Worm (Caenorhabditis elegans): ENCODE results near the gene F26F12.3.

F26F12.3 gene

ce11 chrV:5832799-5833198 is 12.7 kb downstream of the F26F12.3 start (continued):
- TF ChIP-seq nhr-237 (tag; optimal IDR thresholded peaks at IDR 0.05) (no peak), nhr-76 (tag; optimal IDR thresholded peaks at IDR 0.05) (no peak), mdl-1 (tag; optimal IDR thresholded peaks at IDR 0.05) (peak in 1 of 2 experiments; percentile 75), ceh-62 (tag; optimal IDR thresholded peaks at IDR 0.05) (no peak), aha-1 (tag) (peak; percentile 99), cey-2 (tag; optimal IDR thresholded peaks at IDR 0.05; ENCODE audit: borderline replicate concordance, insufficient read depth) (peak; percentile 77), lin-1 (GFP tag; IDR thresholded peaks at IDR 0.05) (no peak), egl-43 (GFP tag; IDR thresholded peaks at IDR 0.05) (no peak), dmd-6 (GFP tag; IDR thresholded peaks at IDR 0.05) (peak; percentile 20; the same call in 1 of the 2 replicates), sdz-12 (GFP tag; optimal IDR thresholded peaks at IDR 0.05) (no peak), hlh-11 (tag; optimal IDR thresholded peaks at IDR 0.05) (peak; percentile 78), skn-1 (tag; optimal IDR thresholded peaks at IDR 0.05) (no peak), lin-39 (tag; optimal IDR thresholded peaks at IDR 0.05) (no peak), ctbp-1 (GFP tag; IDR thresholded peaks at IDR 0.05) (no peak), ceh-20 (GFP tag; IDR thresholded peaks at IDR 0.05) (peak; percentile 63; the same call in 1 of the 2 replicates), saeg-2 (GFP tag; IDR thresholded peaks at IDR 0.05) (no peak)

- no peak for TF ChIP-seq egl-43 (GFP tag; IDR thresholded peaks at IDR 0.05)
- TF ChIP-seq unc-62 (GFP tag; optimal IDR thresholded peaks at IDR 0.05 in 1 of 2): peak in 1 of 2 experiments; percentile 95
- no peak for TF ChIP-seq unc-62 (tag; optimal IDR thresholded peaks at IDR 0.05)
These were observed 14.3 kb downstream of the F26F12.3 start for ce11 chrV:5831253-5831652.

DNA sequence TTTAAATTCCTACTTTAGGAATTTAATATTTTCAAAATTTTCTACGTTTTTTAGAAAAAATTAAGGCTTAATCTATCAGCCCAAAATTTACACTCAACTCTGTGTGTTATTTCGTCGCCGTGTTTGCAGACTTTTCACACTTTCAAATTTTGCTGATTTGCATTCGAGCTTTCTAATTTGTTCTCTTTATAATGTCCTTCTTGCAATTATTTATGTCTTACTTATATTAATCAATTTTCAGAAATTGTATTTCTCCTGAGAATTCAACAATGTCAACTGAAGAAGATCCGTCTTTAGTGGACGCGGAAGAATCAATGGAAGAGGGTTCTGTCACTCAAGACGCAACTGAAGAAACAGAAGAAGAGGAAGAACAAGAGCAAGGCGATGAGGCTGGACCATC is 18.9 kb downstream of the F26F12.3 start, which contains the start of gene let-418:
TSS of gene let-418 (plus strand) at position 242 of the 400 bp plus-strand sequence.
- TF ChIP-seq madf-9 (GFP tag; conservative IDR thresholded peaks at IDR 0.05) (no peak), aha-1 (tag) (peak; percentile 80)

- TF ChIP-seq set-16 (GFP tag; IDR thresholded peaks at IDR 0.05) (no peak), mxl-2 (GFP tag; conservative IDR thresholded peaks at IDR 0.05) (no peak), dve-1 (tag; optimal IDR thresholded peaks at IDR 0.05; ENCODE audit: insufficient read depth) (no peak), ceh-32 (tag; optimal IDR thresholded peaks at IDR 0.05; ENCODE audit: poor library complexity) (no peak), unc-62 (GFP tag; optimal IDR thresholded peaks at IDR 0.05 in 1 of 2) (peak in 1 of 2 experiments; percentile 58), unc-62 (tag; optimal IDR thresholded peaks at IDR 0.05) (no peak), nhr-42 (GFP tag; IDR thresholded peaks at IDR 0.05) (no peak), dmd-6 (GFP tag; IDR thresholded peaks at IDR 0.05) (no peak), F49E8.2 (tag; optimal IDR thresholded peaks at IDR 0.05; ENCODE audit: borderline replicate concordance) (peak; percentile 5)
These were observed 20.0 kb downstream of the F26F12.3 start for ce11 chrV:5825478-5825877.

DNA sequence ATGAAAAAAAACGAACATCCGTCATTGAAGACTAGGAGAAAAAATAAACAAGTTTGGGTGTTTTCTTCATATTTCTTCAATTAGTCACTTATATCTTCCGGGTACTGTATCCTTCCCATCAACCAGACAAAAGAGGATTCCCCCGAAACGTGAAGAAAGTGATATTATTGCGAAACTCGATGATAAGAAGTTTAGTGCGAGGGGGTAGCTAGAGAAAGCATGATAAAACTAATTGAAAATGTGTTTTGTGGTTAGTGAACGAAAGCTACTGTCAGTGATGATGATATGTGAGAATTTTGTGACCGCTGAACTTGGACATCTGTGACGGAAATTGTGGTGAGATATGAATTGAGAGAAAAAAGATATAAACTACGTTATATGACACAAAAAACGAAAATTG is 22.6 kb downstream of the F26F12.3 start:
- TF ChIP-seq nhr-28 (tag; optimal IDR thresholded peaks at IDR 0.05) (peak; percentile 99), nhr-25 (tag; optimal IDR thresholded peaks at IDR 0.05; ENCODE audit: borderline replicate concordance, insufficient read depth) (peak; percentile 57), tra-1 (GFP tag; IDR thresholded peaks at IDR 0.05) (0 out of 2 replicates have a peak, but pooled peaks have one; percentile 44), cey-2 (tag; optimal IDR thresholded peaks at IDR 0.05; ENCODE audit: borderline replicate concordance, insufficient read depth) (peak; percentile 89), dve-1 (tag; optimal IDR thresholded peaks at IDR 0.05; ENCODE audit: insufficient read depth) (peak; percentile 65), pqm-1 (tag; optimal IDR thresholded peaks at IDR 0.05) (peak; percentile 82), ceh-62 (tag; optimal IDR thresholded peaks at IDR 0.05) (no peak), hlh-30 (tag; optimal IDR thresholded peaks at IDR 0.05; ENCODE audit: insufficient read depth) (peak; percentile 37), fkh-10 (GFP tag; optimal IDR thresholded peaks at IDR 0.05) (no peak), egl-27 (tag; optimal IDR thresholded peaks at IDR 0.05) (no peak), nhr-48 (tag; optimal IDR thresholded peaks at IDR 0.05) (peak; percentile 86), T26A8.4 (GFP tag; IDR thresholded peaks at IDR 0.05) (no peak), daf-8 (GFP tag; IDR thresholded peaks at IDR 0.05) (no peak), mdl-1 (tag; optimal IDR thresholded peaks at IDR 0.05) (peak; percentile 87 to 95), set-16 (GFP tag; IDR thresholded peaks at IDR 0.05) (no peak), mep-1 (tag; optimal IDR thresholded peaks at IDR 0.05) (peak; percentile 25), unc-62 (GFP tag; optimal IDR thresholded peaks at IDR 0.05 in 1 of 2) (peak in 1 of 2 experiments; percentile 74), unc-62 (tag; optimal IDR thresholded peaks at IDR 0.05) (no peak), lin-13 (GFP tag; optimal IDR thresholded peaks at IDR 0.05) (no peak), ces-1 (GFP tag; optimal IDR thresholded peaks at IDR 0.05) (no peak), nhr-102 (tag; optimal IDR thresholded peaks at IDR 0.05) (peak; percentile 85), ceh-20 (GFP tag; IDR thresholded peaks at IDR 0.05) (peak; percentile 60; the same call in 1 of the 2 replicates), hlh-11 (tag; optimal IDR thresholded peaks at IDR 0.05) (peak; percentile 86), lsy-2 (tag; optimal IDR thresholded peaks at IDR 0.05) (peak in 1 of 2 experiments; percentile 58), daf-12 (tag; optimal IDR thresholded peaks at IDR 0.05) (no peak), dmd-6 (GFP tag; IDR thresholded peaks at IDR 0.05) (peak; percentile 86), lin-1 (GFP tag; IDR thresholded peaks at IDR 0.05) (peak; percentile 19; the same call in 1 of the 2 replicates)

Data from whole organism, L4 larva.